Worm (Caenorhabditis elegans) whole organism, mixed stage, embryonic: ENCODE results near the gene C26B9.1.

Experiments
- M03D4.4 ChIP-seq: sonication (generic microtip); optimal IDR thresholded peaks from 2 replicates; lab custom pipeline; 2017; ENCODE audit warnings: mild to moderate bottlenecking, missing genetic modification characterization, missing compliant biosample characterization
- ceh-39 ChIP-seq: fragments of 150-350 bp; optimal IDR thresholded peaks from 2 replicates; lab custom pipeline; 2014; ENCODE audit warnings: missing biosample characterization, missing genetic modification characterization
- ceh-83 ChIP-seq: fragments of 200-800 bp; sonication (Bioruptor generic); optimal IDR thresholded peaks from 2 replicates; lab custom pipeline; 2018; ENCODE audit warnings: mild to moderate bottlenecking, missing genetic modification characterization, missing compliant biosample characterization
- ces-1 ChIP-seq: fragments of 150-350 bp; optimal IDR thresholded peaks from 2 replicates; lab custom pipeline; 2014; ENCODE audit warnings: missing biosample characterization, missing genetic modification reagents, missing genetic modification characterization
- cnd-1 ChIP-seq: fragments of 200-800 bp; sonication (Bioruptor generic); optimal IDR thresholded peaks from 2 replicates; lab custom pipeline; 2018; ENCODE audit warnings: mild to moderate bottlenecking, missing genetic modification characterization, missing compliant biosample characterization
- drap-1 ChIP-seq: fragments of 200-800 bp; sonication (Bioruptor generic); optimal IDR thresholded peaks from 3 replicates; lab custom pipeline; 2018; ENCODE audit warnings: mild to moderate bottlenecking, missing genetic modification characterization, missing compliant biosample characterization
- elt-3 ChIP-seq: fragments of 150-350 bp; optimal IDR thresholded peaks from 2 replicates; lab custom pipeline; 2014; ENCODE audit warnings: missing biosample characterization, missing genetic modification characterization
- flh-1 ChIP-seq: fragments of 200-800 bp; sonication (Bioruptor generic); optimal IDR thresholded peaks from 2 replicates; lab custom pipeline; 2018; ENCODE audit warnings: mild to moderate bottlenecking, missing genetic modification characterization, moderate library complexity, missing compliant biosample characterization
- ham-2 ChIP-seq: fragments of 200-800 bp; sonication (Bioruptor generic); optimal IDR thresholded peaks from 2 replicates; lab custom pipeline; 2018; ENCODE audit warnings: mild to moderate bottlenecking, missing genetic modification characterization, missing compliant biosample characterization
- hlh-1 ChIP-seq: fragments of 150-350 bp; optimal IDR thresholded peaks from 2 replicates; lab custom pipeline; 2014; ENCODE audit warnings: missing biosample characterization, missing genetic modification reagents, missing genetic modification characterization
- lin-13 ChIP-seq: fragments of 150-350 bp; optimal IDR thresholded peaks from 2 replicates; lab custom pipeline; 2014; ENCODE audit warnings: missing biosample characterization, missing genetic modification characterization
- lin-32 ChIP-seq: fragments of 200-800 bp; sonication (Bioruptor generic); optimal IDR thresholded peaks from 2 replicates; lab custom pipeline; 2018; ENCODE audit warnings: mild to moderate bottlenecking, missing genetic modification characterization, missing compliant biosample characterization
- lsy-2 ChIP-seq: fragments of 150-350 bp; optimal IDR thresholded peaks from 2 replicates; lab custom pipeline; 2014; ENCODE audit warnings: missing biosample characterization, missing genetic modification characterization
- mep-1 ChIP-seq: fragments of 150-350 bp; optimal IDR thresholded peaks from 2 replicates; lab custom pipeline; 2017; ENCODE audit warnings: missing biosample characterization, missing genetic modification reagents, missing genetic modification characterization, inconsistent platforms
- nhr-12 ChIP-seq: fragments of 150-350 bp; optimal IDR thresholded peaks from 2 replicates; lab custom pipeline; 2014; ENCODE audit warnings: missing biosample characterization, missing genetic modification characterization
- nhr-2 ChIP-seq: fragments of 150-350 bp; optimal IDR thresholded peaks from 2 replicates; lab custom pipeline; 2014; ENCODE audit warnings: missing biosample characterization, missing genetic modification characterization
- nhr-28 ChIP-seq: fragments of 150-350 bp; optimal IDR thresholded peaks from 2 replicates; lab custom pipeline; 2014; ENCODE audit warnings: missing biosample characterization, missing genetic modification characterization
- pha-4 ChIP-seq: fragments of 150-350 bp; optimal IDR thresholded peaks from 2 replicates; lab custom pipeline; 2018; ENCODE audit warnings: missing biosample characterization, missing genetic modification reagents, missing genetic modification characterization
- sem-2 ChIP-seq: fragments of 200-800 bp; sonication (Bioruptor generic); optimal IDR thresholded peaks from 2 replicates; lab custom pipeline; 2018; ENCODE audit warnings: mild to moderate bottlenecking, missing genetic modification characterization, missing compliant biosample characterization
- snpc-4 ChIP-seq: fragments of 150-350 bp; optimal IDR thresholded peaks from 2 replicates; lab custom pipeline; 2014; ENCODE audit warnings: missing biosample characterization, missing genetic modification characterization
- sptf-1 ChIP-seq: sonication (generic microtip); optimal IDR thresholded peaks from 2 replicates; lab custom pipeline; 2017; ENCODE audit warnings: mild to moderate bottlenecking, missing genetic modification characterization, moderate library complexity, missing compliant biosample characterization
- tbx-8 ChIP-seq: fragments of 200-800 bp; sonication (Bioruptor generic); optimal IDR thresholded peaks from 2 replicates; lab custom pipeline; 2018; ENCODE audit warnings: mild to moderate bottlenecking, missing genetic modification characterization, moderate library complexity, missing compliant biosample characterization
- unc-120 ChIP-seq: sonication (generic microtip); optimal IDR thresholded peaks from 2 replicates; lab custom pipeline; 2017; ENCODE audit warnings: missing genetic modification characterization, missing compliant biosample characterization; ENCODE audit not compliant: poor library complexity, severe bottlenecking
- unc-39 ChIP-seq: fragments of 150-350 bp; optimal IDR thresholded peaks from 2 replicates; lab custom pipeline; 2014; ENCODE audit warnings: missing biosample characterization, missing genetic modification characterization
- unc-62 ChIP-seq: fragments of 150-350 bp; optimal IDR thresholded peaks from 2 replicates; lab custom pipeline; 2014; ENCODE audit warnings: missing biosample characterization, missing genetic modification reagents, missing genetic modification characterization
- zip-8 ChIP-seq: fragments of 150-350 bp; optimal IDR thresholded peaks from 2 replicates; lab custom pipeline; 2014; ENCODE audit warnings: missing biosample characterization, missing genetic modification characterization
- ztf-11 ChIP-seq: fragments of 150-350 bp; optimal IDR thresholded peaks from 2 replicates; lab custom pipeline; 2014; ENCODE audit warnings: missing biosample characterization, missing genetic modification characterization

C26B9.1 gene

ce11 chrX:5319214-5319838 lies 25.1 kb upstream of the C26B9.1 start (continued):
- TF ChIP-seq sptf-1 (peak; percentile 83), elt-3 (tag; lab: Kevin White, UChicago) (no peak), lin-13 (tag; lab: Kevin White, UChicago) (no peak), ceh-83 (GFP tag; lab: Kevin White, UChicago) (peak; percentile 86), ham-2 (GFP tag; lab: Kevin White, UChicago) (peak; percentile 65), flh-1 (GFP tag; lab: Kevin White, UChicago) (peak; percentile 53), unc-120 (tag; lab: Kevin White, UChicago) (peak; percentile 84), nhr-28 (tag; lab: Kevin White, UChicago) (no peak), lsy-2 (tag; lab: Kevin White, UChicago) (no peak)

ce11 chrX:5321563-5321962 lies 22.8 kb upstream of the C26B9.1 start:
- TF ChIP-seq ces-1 (GFP tag; lab: Kevin White, UChicago), result peak; percentile 82
- no peak for TF ChIP-seq nhr-2 (tag; lab: Kevin White, UChicago)

DNA sequence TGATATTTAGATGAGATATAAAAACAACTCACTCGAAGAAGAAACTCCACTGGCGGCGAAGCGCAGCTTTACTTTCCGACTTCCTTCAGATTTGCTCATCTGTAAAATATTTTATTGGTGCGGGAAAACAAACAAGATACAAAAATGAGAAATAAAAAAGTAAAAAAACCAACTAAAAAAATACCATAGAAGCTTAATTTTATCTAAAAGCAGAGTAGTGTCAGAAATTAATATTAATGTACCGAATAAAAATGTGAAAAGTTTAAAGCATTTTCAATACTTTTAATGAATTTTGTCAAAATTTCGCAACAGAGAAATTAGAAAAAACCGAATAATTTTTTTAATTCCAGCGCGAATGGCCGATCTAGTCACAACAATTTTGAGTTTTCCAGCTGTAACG lies 21.1 kb upstream of the C26B9.1 start, which contains the start of gene sto-2:
Gene sto-2, minus strand, starts transcription at position 101 of the 400 bp plus-strand sequence.
- TF ChIP-seq unc-39 (tag; lab: Kevin White, UChicago) (no peak), ham-2 (GFP tag; lab: Kevin White, UChicago) (no peak), lsy-2 (tag; lab: Kevin White, UChicago) (no peak), hlh-1 (tag; lab: Kevin White, UChicago) (no peak), sem-2 (GFP tag; lab: Kevin White, UChicago) (no peak), nhr-2 (tag; lab: Kevin White, UChicago) (no peak), pha-4 (tag; lab: Kevin White, UChicago) (no peak), unc-62 (no peak), drap-1 (GFP tag; lab: Kevin White, UChicago) (no peak), nhr-28 (tag; lab: Kevin White, UChicago) (no peak)

- TF ChIP-seq snpc-4 (no peak), hlh-1 (tag; lab: Kevin White, UChicago) (no peak), ceh-39 (no peak), cnd-1 (tag; lab: Kevin White, UChicago) (no peak), drap-1 (GFP tag; lab: Kevin White, UChicago) (no peak), lin-13 (tag; lab: Kevin White, UChicago) (no peak), ces-1 (GFP tag; lab: Kevin White, UChicago) (no peak), nhr-28 (tag; lab: Kevin White, UChicago) (no peak), flh-1 (GFP tag; lab: Kevin White, UChicago) (no peak), ztf-11 (tag; lab: Kevin White, UChicago) (no peak), lin-32 (GFP tag; lab: Kevin White, UChicago) (no peak), zip-8 (no peak), sptf-1 (no peak)
Measured at ce11 chrX:5329236-5329635, 15.2 kb upstream of the C26B9.1 start, which contains the start of gene C26B9.5. TSS of gene C26B9.5 (plus strand) at chrX:5329479.

DNA sequence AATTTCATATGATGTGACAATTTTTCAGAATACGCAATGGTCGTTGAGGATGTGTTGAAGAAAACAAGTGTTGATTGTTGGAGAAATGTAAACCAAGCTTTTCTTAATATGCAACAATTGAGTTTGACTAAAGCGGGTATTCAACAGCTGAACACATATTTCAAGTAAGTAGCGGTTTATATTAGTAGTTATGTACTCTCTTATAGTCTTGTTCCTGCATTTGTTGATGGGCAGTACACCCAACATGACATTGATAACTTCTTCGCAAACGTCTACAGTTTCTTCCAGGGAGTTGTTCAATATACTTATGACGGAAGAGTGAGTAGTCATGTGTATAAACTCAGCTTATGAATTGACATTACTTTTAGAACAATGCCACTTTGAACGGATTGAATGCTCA lies 13.6 kb upstream of the C26B9.1 start:
- TF ChIP-seq lin-32 (GFP tag; lab: Kevin White, UChicago) (no peak), ceh-83 (GFP tag; lab: Kevin White, UChicago) (no peak), nhr-28 (tag; lab: Kevin White, UChicago) (no peak), sem-2 (GFP tag; lab: Kevin White, UChicago) (no peak), unc-62 (no peak), drap-1 (GFP tag; lab: Kevin White, UChicago) (no peak), zip-8 (no peak), pha-4 (tag; lab: Kevin White, UChicago) (no peak), sptf-1 (no peak), ces-1 (GFP tag; lab: Kevin White, UChicago) (no peak), lsy-2 (tag; lab: Kevin White, UChicago) (no peak), unc-120 (tag; lab: Kevin White, UChicago) (no peak), mep-1 (tag; lab: Kevin White, UChicago) (no peak), unc-39 (tag; lab: Kevin White, UChicago) (no peak), M03D4.4 (tag; lab: Kevin White, UChicago) (no peak), nhr-12 (tag; lab: Kevin White, UChicago) (no peak), flh-1 (GFP tag; lab: Kevin White, UChicago) (no peak), tbx-8 (GFP tag; lab: Kevin White, UChicago) (no peak), elt-3 (tag; lab: Kevin White, UChicago) (no peak), hlh-1 (tag; lab: Kevin White, UChicago) (no peak)
